Fruit fly (Drosophila melanogaster) whole organism, embryonic: ENCODE results near the gene inc.
A peak's percentile ranks its signal among the peaks of the same experiment; 100 is the strongest.

Experiments used
- Abd-B ChIP-seq: fragments of 200-800 bp; sonication (Bioruptor generic); optimal IDR thresholded peaks from 2 replicates; lab custom pipeline; 2018; ENCODE audit warnings: missing biosample characterization, mild to moderate bottlenecking, missing genetic modification characterization, moderate library complexity
- CG10979 ChIP-seq: fragments of 200-800 bp; sonication (Bioruptor generic); optimal IDR thresholded peaks from 2 replicates; lab custom pipeline; 2018; ENCODE audit warnings: missing biosample characterization, mild to moderate bottlenecking, missing genetic modification characterization, moderate library complexity
- CG11504 ChIP-seq: fragments of 200-800 bp; sonication (Bioruptor generic); optimal IDR thresholded peaks from 3 replicates; lab custom pipeline; 2019; ENCODE audit warnings: missing biosample characterization, mild to moderate bottlenecking, missing genetic modification characterization, moderate library complexity
- CG12391 ChIP-seq: fragments of 200-800 bp; sonication (Bioruptor generic); optimal IDR thresholded peaks from 3 replicates; lab custom pipeline; 2018; ENCODE audit warnings: missing biosample characterization, mild to moderate bottlenecking, missing genetic modification characterization, moderate library complexity
- CG14860 ChIP-seq: fragments of 200-800 bp; sonication (Bioruptor generic); IDR thresholded peaks from 3 replicates; pipeline ENCODE4 v1.3.6; 2022; ENCODE audit warnings: missing biosample characterization, missing genetic modification characterization; ENCODE audit not compliant: partially characterized antibody
- CG15514 ChIP-seq: fragments of 200-800 bp; sonication (Bioruptor generic); optimal IDR thresholded peaks from 3 replicates; lab custom pipeline; 2017; ENCODE audit warnings: missing biosample characterization, missing genetic modification characterization, mild to moderate bottlenecking, moderate library complexity, missing genetic modification reagents
- CG1603 ChIP-seq: fragments of 200-800 bp; sonication (Bioruptor generic); optimal IDR thresholded peaks from 2 replicates; lab custom pipeline; 2019; ENCODE audit warnings: missing biosample characterization, mild to moderate bottlenecking, missing genetic modification characterization, moderate library complexity
- CG17361 ChIP-seq: fragments of 200-800 bp; sonication (Bioruptor generic); IDR thresholded peaks from 3 replicates; pipeline ENCODE4 v1.3.6; 2022; ENCODE audit warnings: missing biosample characterization, missing genetic modification characterization
- CG18619 ChIP-seq: fragments of 200-800 bp; sonication (Bioruptor generic); optimal IDR thresholded peaks from 3 replicates; lab custom pipeline; 2017; ENCODE audit warnings: missing biosample characterization, mild to moderate bottlenecking, missing genetic modification characterization
- CG2116 ChIP-seq: fragments of 200-800 bp; sonication (Bioruptor generic); optimal IDR thresholded peaks from 3 replicates; lab custom pipeline; 2018; ENCODE audit warnings: missing biosample characterization, mild to moderate bottlenecking, missing genetic modification characterization
- CG2120 ChIP-seq: fragments of 200-800 bp; sonication (Bioruptor generic); optimal IDR thresholded peaks from 3 replicates; lab custom pipeline; 2016; ENCODE audit warnings: missing biosample characterization, missing genetic modification characterization
- CG31441 ChIP-seq: fragments of 200-800 bp; sonication (Bioruptor generic); IDR thresholded peaks from 2 replicates; pipeline ENCODE4 v1.3.6; 2022; ENCODE audit warnings: missing biosample characterization, missing genetic modification characterization
- CG32772 ChIP-seq: fragments of 200-800 bp; sonication (Bioruptor generic); IDR thresholded peaks from 2 replicates; pipeline ENCODE4 v1.3.6; 2022; ENCODE audit warnings: missing biosample characterization, missing genetic modification characterization
- CG4360 ChIP-seq: fragments of 200-800 bp; sonication (Bioruptor generic); IDR thresholded peaks from 2 replicates; pipeline ENCODE4 v1.3.6; 2022; ENCODE audit warnings: missing biosample characterization, missing genetic modification characterization
- CG5953 ChIP-seq: fragments of 200-800 bp; sonication (Bioruptor generic); IDR thresholded peaks from 2 replicates; pipeline ENCODE4 v1.3.6; 2022; ENCODE audit warnings: missing biosample characterization, missing genetic modification characterization
- CG7372 ChIP-seq: fragments of 200-800 bp; sonication (Bioruptor generic); IDR thresholded peaks from 2 replicates; pipeline ENCODE4 v1.3.6; 2022; ENCODE audit warnings: missing biosample characterization, missing genetic modification characterization
- CG7745 ChIP-seq: fragments of 200-800 bp; sonication (Bioruptor generic); optimal IDR thresholded peaks from 2 replicates; lab custom pipeline; 2018; ENCODE audit warnings: missing biosample characterization, mild to moderate bottlenecking, missing genetic modification characterization, moderate library complexity
- CG8290 ChIP-seq, 3 experiments: fragments of 200-800 bp; sonication (Bioruptor generic); optimal IDR thresholded peaks; 2 replicates each; lab custom pipeline; 2016 to 2019; ENCODE audit warnings: missing biosample characterization in 3 of 3, missing genetic modification characterization in 3 of 3, mild to moderate bottlenecking in 2 of 3, moderate library complexity in 1 of 3
- CG9797 ChIP-seq: fragments of 200-800 bp; sonication (Bioruptor generic); optimal IDR thresholded peaks from 3 replicates; lab custom pipeline; 2018; ENCODE audit warnings: missing biosample characterization, mild to moderate bottlenecking, missing genetic modification characterization
- Ets65A ChIP-seq: fragments of 200-800 bp; sonication (Bioruptor generic); peaks from one replicate; lab custom pipeline; 2016; ENCODE audit warnings: missing biosample characterization, missing genetic modification characterization
- HLH54F ChIP-seq: fragments of 200-800 bp; sonication (Bioruptor generic); optimal IDR thresholded peaks from 3 replicates; lab custom pipeline; 2016; ENCODE audit warnings: missing biosample characterization, missing genetic modification characterization
- HmgZ ChIP-seq: fragments of 200-800 bp; sonication (Bioruptor generic); optimal IDR thresholded peaks from 2 replicates; lab custom pipeline; 2018; ENCODE audit warnings: missing biosample characterization, mild to moderate bottlenecking, missing genetic modification characterization
- NfI ChIP-seq: fragments of 200-800 bp; sonication (Bioruptor generic); optimal IDR thresholded peaks from 3 replicates; lab custom pipeline; 2018; ENCODE audit warnings: missing biosample characterization, mild to moderate bottlenecking, missing genetic modification characterization, moderate library complexity
- Sry-δ ChIP-seq: fragments of 200-800 bp; sonication (Bioruptor generic); optimal IDR thresholded peaks from 2 replicates; lab custom pipeline; 2016; ENCODE audit warnings: missing biosample characterization, missing genetic modification characterization
- Usf ChIP-seq: fragments of 200-800 bp; sonication (Bioruptor generic); optimal IDR thresholded peaks from 2 replicates; lab custom pipeline; 2017; ENCODE audit warnings: missing genotype, missing biosample characterization, missing genetic modification characterization
- amos ChIP-seq: fragments of 200-800 bp; sonication (Bioruptor generic); IDR thresholded peaks from 2 replicates; pipeline ENCODE4 v1.3.6; 2022; ENCODE audit warnings: missing biosample characterization, missing genetic modification characterization; ENCODE audit not compliant: partially characterized antibody
- bsh ChIP-seq, 2 experiments: fragments of 200-800 bp; sonication (Bioruptor generic); optimal IDR thresholded peaks; 2 replicates each; lab custom pipeline; 2017 to 2018; ENCODE audit warnings: mild to moderate bottlenecking in 2 of 2, missing biosample characterization in 2 of 2, missing genetic modification characterization in 2 of 2, moderate library complexity in 1 of 2
- cg ChIP-seq: fragments of 200-800 bp; sonication (Bioruptor generic); optimal IDR thresholded peaks from 3 replicates; lab custom pipeline; 2019; ENCODE audit warnings: missing biosample characterization, mild to moderate bottlenecking, missing genetic modification characterization, moderate library complexity
- chif ChIP-seq, 2 experiments: fragments of 200-800 bp; sonication (Bioruptor generic); optimal IDR thresholded peaks; 3 replicates each; lab custom pipeline; 2016; ENCODE audit warnings: missing biosample characterization in 2 of 2, missing genetic modification characterization in 2 of 2
- crp ChIP-seq, 2 experiments: fragments of 200-800 bp; sonication (Bioruptor generic); optimal IDR thresholded peaks; 2 replicates in 1 of 2; 3 replicates in 1 of 2; lab custom pipeline; 2017; ENCODE audit warnings: missing biosample characterization in 2 of 2, missing genetic modification characterization in 2 of 2, mild to moderate bottlenecking in 1 of 2, moderate library complexity in 1 of 2
- dpn ChIP-seq, 2 experiments: fragments of 200-800 bp; sonication (Bioruptor generic); optimal IDR thresholded peaks; 3 replicates each; lab custom pipeline; 2016; ENCODE audit warnings: missing biosample characterization in 2 of 2, missing genetic modification characterization in 2 of 2
- emc ChIP-seq: fragments of 200-800 bp; sonication (Bioruptor generic); optimal IDR thresholded peaks from 2 replicates; lab custom pipeline; 2016; ENCODE audit warnings: missing biosample characterization, missing genetic modification characterization
- fd64A ChIP-seq: fragments of 200-800 bp; sonication (Bioruptor generic); optimal IDR thresholded peaks from 3 replicates; lab custom pipeline; 2018; ENCODE audit warnings: missing biosample characterization, mild to moderate bottlenecking, missing genetic modification characterization
- grau ChIP-seq: fragments of 200-800 bp; optimal IDR thresholded peaks from 3 replicates; lab custom pipeline; 2019; ENCODE audit warnings: missing biosample characterization, mild to moderate bottlenecking, missing genetic modification characterization, moderate library complexity
- klu ChIP-seq: fragments of 200-800 bp; sonication (Bioruptor generic); IDR thresholded peaks from 2 replicates; pipeline ENCODE4 v1.3.6; 2022; ENCODE audit warnings: missing biosample characterization, missing genetic modification characterization
- lab ChIP-seq: fragments of 200-800 bp; sonication (Bioruptor generic); optimal IDR thresholded peaks from 3 replicates; lab custom pipeline; 2017; ENCODE audit warnings: missing biosample characterization, missing genetic modification characterization, mild to moderate bottlenecking, moderate library complexity, missing genetic modification reagents
- lilli ChIP-seq: fragments of 200-800 bp; sonication (Bioruptor generic); optimal IDR thresholded peaks from 3 replicates; lab custom pipeline; 2016; ENCODE audit warnings: missing biosample characterization, missing genetic modification characterization
- nerfin-2 ChIP-seq: fragments of 200-800 bp; sonication (Bioruptor generic); IDR thresholded peaks from 2 replicates; pipeline ENCODE4 v1.3.6; 2022; ENCODE audit warnings: missing biosample characterization, missing genetic modification characterization; ENCODE audit not compliant: partially characterized antibody
- nmo ChIP-seq: fragments of 200-800 bp; sonication (Bioruptor generic); optimal IDR thresholded peaks from 2 replicates; lab custom pipeline; 2018; ENCODE audit warnings: missing biosample characterization, mild to moderate bottlenecking, missing genetic modification characterization, moderate library complexity
- pb ChIP-seq: fragments of 200-800 bp; sonication (Bioruptor generic); optimal IDR thresholded peaks from 3 replicates; lab custom pipeline; 2016; ENCODE audit warnings: missing biosample characterization, missing genetic modification characterization
- psq ChIP-seq: fragments of 200-800 bp; sonication (Bioruptor generic); optimal IDR thresholded peaks from 2 replicates; lab custom pipeline; 2017; ENCODE audit warnings: missing biosample characterization, missing genetic modification characterization
- slbo ChIP-seq: fragments of 200-800 bp; sonication (Bioruptor generic); IDR thresholded peaks from 2 replicates; pipeline ENCODE4 v1.3.6; 2022; ENCODE audit warnings: missing biosample characterization, missing genetic modification characterization
- slp2 ChIP-seq: fragments of 200-800 bp; sonication (Bioruptor generic); optimal IDR thresholded peaks from 2 replicates; lab custom pipeline; 2016; ENCODE audit warnings: missing biosample characterization, missing genetic modification characterization
- sug ChIP-seq: fragments of 200-800 bp; optimal IDR thresholded peaks from 2 replicates; lab custom pipeline; 2019; ENCODE audit warnings: missing biosample characterization, mild to moderate bottlenecking, missing genetic modification characterization, moderate library complexity
- vvl ChIP-seq: fragments of 200-800 bp; sonication (Bioruptor generic); IDR thresholded peaks from 2 replicates; pipeline ENCODE4 v1.3.6; 2022; ENCODE audit warnings: missing biosample characterization, missing genetic modification characterization
- zf30C ChIP-seq: fragments of 200-800 bp; sonication (Bioruptor generic); optimal IDR thresholded peaks from 3 replicates; lab custom pipeline; 2018; ENCODE audit warnings: missing biosample characterization, mild to moderate bottlenecking, missing genetic modification characterization
- zfh2 ChIP-seq: fragments of 200-800 bp; sonication (Bioruptor generic); optimal IDR thresholded peaks from 2 replicates; lab custom pipeline; 2016; ENCODE audit warnings: missing biosample characterization, missing genetic modification characterization

Gene inc

DNA sequence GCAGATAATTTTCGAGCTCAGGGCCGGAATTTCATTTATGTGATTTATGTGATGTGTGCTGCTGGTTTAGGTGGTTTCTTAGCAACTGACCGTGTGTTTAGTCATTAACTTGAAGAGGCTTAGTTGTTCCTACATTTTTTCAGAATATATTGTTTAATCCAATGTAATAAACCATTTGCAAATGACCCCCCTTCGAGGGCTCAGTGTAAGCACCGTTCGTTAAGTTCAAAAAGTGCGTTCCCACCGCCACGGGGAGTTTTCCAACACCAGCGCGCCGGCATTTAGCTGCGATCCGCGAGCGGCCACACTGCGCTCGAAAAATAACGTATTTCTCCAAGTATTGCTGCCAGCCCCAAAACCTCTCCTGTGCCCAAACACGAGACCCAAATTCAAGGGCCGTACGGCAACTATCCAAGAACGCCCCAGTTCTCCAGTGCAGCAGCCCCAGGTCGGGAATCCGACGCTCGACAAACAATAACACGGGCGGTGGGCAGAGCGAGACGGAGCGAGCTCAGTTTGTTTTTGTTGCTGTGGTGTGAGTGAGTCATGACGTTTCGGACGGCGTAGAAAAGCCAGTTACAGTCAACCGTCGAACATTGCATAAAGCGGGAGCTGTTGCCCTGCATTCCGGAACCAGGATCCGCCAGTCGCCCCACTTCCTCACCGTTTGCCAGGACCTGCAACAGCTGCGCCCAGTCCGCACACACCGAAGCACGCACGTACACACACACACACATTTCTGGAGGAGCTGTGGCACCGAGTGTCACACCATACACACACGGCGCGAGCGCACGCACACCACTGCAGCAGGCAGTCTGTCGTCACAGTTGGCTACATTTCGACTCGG, 4.8 kb upstream of the inc start, which contains the start of gene rush (continued):
- peak; percentile 32 for TF ChIP-seq CG2116 (GFP tag; lab: Kevin White, UChicago)
- TF ChIP-seq vvl (GFP tag; lab: Robert Waterston, UW), result peak; percentile 52; the same call in 1 of the 2 replicates
- TF ChIP-seq crp (GFP tag; optimal IDR thresholded peaks at IDR 0.05; lab: Kevin White, UChicago), result no peak
- TF ChIP-seq CG12391 (tag; lab: Kevin White, UChicago), result peak; percentile 21
- peak; percentile 24 for TF ChIP-seq HLH54F (GFP tag; lab: Kevin White, UChicago)
- TF ChIP-seq fd64A (GFP tag; lab: Kevin White, UChicago), result no peak
- TF ChIP-seq grau (tag; lab: Kevin White, UChicago), result peak; percentile 26
- TF ChIP-seq klu, result no peak
- TF ChIP-seq CG18619, result peak; percentile 16
- peak; percentile 42 for TF ChIP-seq Sry-δ
- TF ChIP-seq CG14860 (GFP tag; lab: Robert Waterston, UW), result 0 out of 3 replicates have a peak, but pooled peaks have one; percentile 38
- peak; percentile 26; the same call in 1 of the 2 replicates for TF ChIP-seq CG4360 (GFP tag; lab: Robert Waterston, UW)
- TF ChIP-seq zf30C, result peak; percentile 95
- peak; percentile 63 for TF ChIP-seq zfh2 (GFP tag; lab: Kevin White, UChicago)
- peak; percentile 13 to 27 for TF ChIP-seq dpn (GFP tag; optimal IDR thresholded peaks at IDR 0.05; lab: Kevin White, UChicago)
- TF ChIP-seq CG2120 (GFP tag; lab: Kevin White, UChicago), result peak; percentile 65
- peak; percentile 49 for TF ChIP-seq CG31441 (GFP tag; lab: Robert Waterston, UW)
- TF ChIP-seq chif (GFP tag; optimal IDR thresholded peaks at IDR 0.05; lab: Kevin White, UChicago), result peak in 1 of 2 experiments; percentile 4
- no peak for TF ChIP-seq Abd-B (GFP tag; lab: Kevin White, UChicago)
- no peak for TF ChIP-seq Usf (GFP tag; lab: Kevin White, UChicago)
- TF ChIP-seq CG32772 (GFP tag; lab: Robert Waterston, UW), result peak; percentile 28; the same call in 1 of the 2 replicates
- peak; percentile 48 for TF ChIP-seq lab (GFP tag; lab: Kevin White, UChicago)
- no peak for TF ChIP-seq pb (GFP tag; lab: Kevin White, UChicago)
- TF ChIP-seq slbo, result peak; percentile 74
- peak; percentile 57 for TF ChIP-seq CG1603 (tag; lab: Kevin White, UChicago)
- TF ChIP-seq Ets65A (GFP tag; lab: Kevin White, UChicago), result no peak
- TF ChIP-seq slp2, result peak; percentile 16
- no peak for TF ChIP-seq CG8290 (GFP tag; optimal IDR thresholded peaks at IDR 0.05; lab: Kevin White, UChicago)
- peak in 1 of 2 experiments; percentile 72 for TF ChIP-seq CG8290 (tag; optimal IDR thresholded peaks at IDR 0.05; lab: Kevin White, UChicago)
- TF ChIP-seq CG17361, result 0 out of 3 replicates have a peak, but pooled peaks have one; percentile 24
- no peak for TF ChIP-seq CG11504
- TF ChIP-seq CG7372 (GFP tag; lab: Robert Waterston, UW), result no peak
- no peak for TF ChIP-seq CG10979 (tag; lab: Kevin White, UChicago)
- no peak for TF ChIP-seq psq (GFP tag; lab: Kevin White, UChicago)
- TF ChIP-seq cg, result peak; percentile 88
- peak; percentile 80 for TF ChIP-seq CG9797
- peak; percentile 63 for TF ChIP-seq lilli (GFP tag; lab: Kevin White, UChicago)
- peak; percentile 38 for TF ChIP-seq sug
- peak; percentile 5 for TF ChIP-seq nmo (GFP tag; lab: Kevin White, UChicago)
- TF ChIP-seq nerfin-2 (GFP tag; lab: Robert Waterston, UW), result 0 out of 2 replicates have a peak, but pooled peaks have one; percentile 18
- TF ChIP-seq CG5953 (GFP tag; lab: Robert Waterston, UW), result no peak
- TF ChIP-seq HmgZ (tag; lab: Kevin White, UChicago), result peak; percentile 26
- TF ChIP-seq amos, result 0 out of 2 replicates have a peak, but pooled peaks have one; percentile 17
- TF ChIP-seq emc (GFP tag; lab: Kevin White, UChicago), result peak; percentile 15
- TF ChIP-seq CG7745, result no peak
- TF ChIP-seq bsh (GFP tag; optimal IDR thresholded peaks at IDR 0.05; lab: Kevin White, UChicago), result peak in 1 of 2 experiments; percentile 26
- TF ChIP-seq NfI (GFP tag; lab: Kevin White, UChicago), result peak; percentile 42
- peak; percentile 76 for TF ChIP-seq CG15514 (GFP tag; lab: Kevin White, UChicago)
